Worm (Caenorhabditis elegans) whole organism, L2 larva: ENCODE measurements around the gene Y45F3A.1.

ENCODE experiments used
- F13H6.1 ChIP-seq: sonication (generic microtip); optimal IDR thresholded peaks from 2 replicates; lab custom pipeline; 2016; ENCODE audit warnings: missing genetic modification characterization, missing compliant biosample characterization
- R02D3.7 ChIP-seq: fragments of 150-350 bp; optimal IDR thresholded peaks from 2 replicates; lab custom pipeline; 2014; ENCODE audit warnings: missing biosample characterization, missing genetic modification characterization
- Y55F3AM.14 ChIP-seq: fragments of 200-800 bp; sonication (Bioruptor generic); optimal IDR thresholded peaks from 2 replicates; lab custom pipeline; 2018; ENCODE audit warnings: mild to moderate bottlenecking, missing genetic modification characterization, missing compliant biosample characterization
- ZK546.5 ChIP-seq: sonication (generic microtip); optimal IDR thresholded peaks from 2 replicates; lab custom pipeline; 2017; ENCODE audit warnings: missing biosample characterization, missing genetic modification characterization
- alr-1 ChIP-seq: fragments of 150-350 bp; optimal IDR thresholded peaks from 2 replicates; lab custom pipeline; 2014; ENCODE audit warnings: missing biosample characterization, missing genetic modification characterization
- ama-1 ChIP-seq: fragments of 150-350 bp; optimal IDR thresholded peaks from 2 replicates; lab custom pipeline; 2018; ENCODE audit warnings: inconsistent platforms
- blmp-1 ChIP-seq: sonication (generic microtip); optimal IDR thresholded peaks from 2 replicates; lab custom pipeline; 2017; ENCODE audit warnings: missing genetic modification characterization, mild to moderate bottlenecking, missing compliant biosample characterization, antibody characterized with exemption, moderate library complexity; ENCODE audit not compliant: insufficient read depth
- ceh-16 ChIP-seq: fragments of 150-350 bp; optimal IDR thresholded peaks from 2 replicates; lab custom pipeline; 2014; ENCODE audit warnings: missing biosample characterization, missing genetic modification characterization
- ceh-82 ChIP-seq: fragments of 150-350 bp; optimal IDR thresholded peaks from 2 replicates; lab custom pipeline; 2014; ENCODE audit warnings: missing biosample characterization, missing genetic modification characterization
- dmd-4 ChIP-seq: sonication (generic microtip); optimal IDR thresholded peaks from 2 replicates; lab custom pipeline; 2017; ENCODE audit warnings: missing biosample characterization, missing genetic modification characterization
- elt-1 ChIP-seq: fragments of 150-350 bp; optimal IDR thresholded peaks from 2 replicates; lab custom pipeline; 2014; ENCODE audit warnings: missing biosample characterization, missing genetic modification characterization
- elt-3 ChIP-seq: sonication (generic microtip); optimal IDR thresholded peaks from 2 replicates; lab custom pipeline; 2017; ENCODE audit warnings: missing biosample characterization, missing genetic modification characterization
- fos-1 ChIP-seq: fragments of 150-350 bp; optimal IDR thresholded peaks from 2 replicates; lab custom pipeline; 2014; ENCODE audit warnings: missing biosample characterization, missing genetic modification characterization
- gmeb-1 ChIP-seq: fragments of 150-350 bp; optimal IDR thresholded peaks from 2 replicates; lab custom pipeline; 2014; ENCODE audit warnings: missing biosample characterization, missing genetic modification characterization
- lin-11 ChIP-seq: fragments of 150-350 bp; sonication (generic microtip); optimal IDR thresholded peaks from 2 replicates; lab custom pipeline; 2014; ENCODE audit warnings: missing biosample characterization, missing genetic modification characterization, inconsistent platforms, mixed read lengths
- lin-13 ChIP-seq: fragments of 150-350 bp; optimal IDR thresholded peaks from 2 replicates; lab custom pipeline; 2014; ENCODE audit warnings: missing biosample characterization, missing genetic modification reagents, missing genetic modification characterization
- lsy-2 ChIP-seq, 2 experiments: fragments of 150-350 bp in 1 of 2; sonication (generic microtip) in 1 of 2; optimal IDR thresholded peaks; 2 replicates each; lab custom pipeline; 2014 to 2017; ENCODE audit warnings: missing biosample characterization in 2 of 2, missing genetic modification characterization in 2 of 2
- mab-5 ChIP-seq: fragments of 150-350 bp; optimal IDR thresholded peaks from 2 replicates; lab custom pipeline; 2014; ENCODE audit warnings: missing biosample characterization, missing genetic modification characterization
- mbf-1 ChIP-seq: sonication (generic microtip); optimal IDR thresholded peaks from 2 replicates; lab custom pipeline; 2017; ENCODE audit warnings: missing biosample characterization, missing genetic modification characterization
- mdl-1 ChIP-seq, 2 experiments: fragments of 150-350 bp in 1 of 2; sonication (generic microtip) in 1 of 2; optimal IDR thresholded peaks; 2 replicates each; lab custom pipeline; 2017; ENCODE audit warnings: missing biosample characterization in 2 of 2, missing genetic modification characterization in 2 of 2
- nhr-10 ChIP-seq: sonication (generic microtip); optimal IDR thresholded peaks from 2 replicates; lab custom pipeline; 2017; ENCODE audit warnings: missing biosample characterization, missing genetic modification characterization
- nhr-11 ChIP-seq: fragments of 150-350 bp; optimal IDR thresholded peaks from 2 replicates; lab custom pipeline; 2014; ENCODE audit warnings: missing biosample characterization, missing genetic modification characterization
- nhr-12 ChIP-seq: fragments of 150-350 bp; optimal IDR thresholded peaks from 2 replicates; lab custom pipeline; 2014; ENCODE audit warnings: missing biosample characterization, missing genetic modification characterization
- nhr-21 ChIP-seq: fragments of 150-350 bp; optimal IDR thresholded peaks from 2 replicates; lab custom pipeline; 2014; ENCODE audit warnings: missing biosample characterization, missing genetic modification characterization
- nhr-23 ChIP-seq: fragments of 150-350 bp; optimal IDR thresholded peaks from 2 replicates; lab custom pipeline; 2014; ENCODE audit warnings: missing biosample characterization, missing genetic modification reagents, missing genetic modification characterization
- nhr-25 ChIP-seq: fragments of 150-350 bp; sonication (generic microtip); optimal IDR thresholded peaks from 3 replicates; lab custom pipeline; 2014; ENCODE audit warnings: missing biosample characterization, missing genetic modification characterization
- nhr-77 ChIP-seq: fragments of 150-350 bp; optimal IDR thresholded peaks from 2 replicates; lab custom pipeline; 2014; ENCODE audit warnings: missing biosample characterization, missing genetic modification characterization
- sem-4 ChIP-seq: fragments of 150-350 bp; optimal IDR thresholded peaks from 2 replicates; lab custom pipeline; 2014; ENCODE audit warnings: missing biosample characterization, missing genetic modification reagents, missing genetic modification characterization
- sma-3 ChIP-seq: sonication (generic microtip); optimal IDR thresholded peaks from 2 replicates; lab custom pipeline; 2016; ENCODE audit warnings: missing genetic modification reagents, missing genetic modification characterization, missing compliant biosample characterization
- sma-9 ChIP-seq, 2 experiments: fragments of 150-350 bp in 1 of 2; sonication (generic microtip) in 1 of 2; optimal IDR thresholded peaks; 2 replicates each; lab custom pipeline; 2014 to 2016; ENCODE audit warnings: missing genetic modification characterization in 2 of 2, mild to moderate bottlenecking in 1 of 2, missing biosample characterization in 1 of 2, missing compliant biosample characterization in 1 of 2, missing genetic modification reagents in 1 of 2, moderate library complexity in 1 of 2
- snpc-4 ChIP-seq: fragments of 150-350 bp; optimal IDR thresholded peaks from 2 replicates; lab custom pipeline; 2014; ENCODE audit warnings: missing biosample characterization, missing genetic modification characterization
- unc-39 ChIP-seq: fragments of 150-350 bp; optimal IDR thresholded peaks from 2 replicates; lab custom pipeline; 2014; ENCODE audit warnings: missing biosample characterization, missing genetic modification characterization
- unc-62 ChIP-seq: fragments of 150-350 bp; optimal IDR thresholded peaks from 2 replicates; lab custom pipeline; 2014; ENCODE audit warnings: missing biosample characterization, missing genetic modification reagents, missing genetic modification characterization
- ztf-1 ChIP-seq: fragments of 200-800 bp; sonication (Bioruptor generic); conservative IDR thresholded peaks from 2 replicates; pipeline ENCODE4 v1.3.6; 2022; ENCODE audit warnings: missing genetic modification characterization, missing compliant biosample characterization
- ztf-4 ChIP-seq: fragments of 150-350 bp; optimal IDR thresholded peaks from 2 replicates; lab custom pipeline; 2014; ENCODE audit warnings: missing biosample characterization, missing genetic modification characterization

Gene Y45F3A.1

ce11 chrIII:10599699-10600098 is 38.0 kb upstream of the Y45F3A.1 start (continued):
- TF ChIP-seq dmd-4 (tag; lab: Kevin White, UChicago) = no peak
- peak; percentile 69 for TF ChIP-seq F13H6.1 (tag; lab: Kevin White, UChicago)
- TF ChIP-seq lin-13 (GFP tag; lab: Kevin White, UChicago) = peak; percentile 46
- TF ChIP-seq ZK546.5 (tag; lab: Kevin White, UChicago) = no peak
- peak; percentile 8 for TF ChIP-seq mab-5 (tag; lab: Kevin White, UChicago)
- no peak for TF ChIP-seq alr-1 (tag; lab: Kevin White, UChicago)
- no peak for TF ChIP-seq mdl-1 (tag; optimal IDR thresholded peaks at IDR 0.05; lab: Kevin White, UChicago)
- TF ChIP-seq nhr-12 (tag; lab: Kevin White, UChicago) = no peak
- TF ChIP-seq mbf-1 (tag; lab: Kevin White, UChicago) = no peak
- TF ChIP-seq nhr-10 (tag; lab: Kevin White, UChicago) = no peak
- TF ChIP-seq blmp-1 (tag; lab: Kevin White, UChicago) = peak; percentile 1
- TF ChIP-seq elt-3 (tag; lab: Kevin White, UChicago) = no peak

ce11 chrIII:10596387-10596786 is 34.7 kb upstream of the Y45F3A.1 start, which contains the start of gene Y39A1A.3:
TSS of gene Y39A1A.3 (minus strand) at chrIII:10596487.
- TF ChIP-seq gmeb-1 (tag; lab: Kevin White, UChicago) (no peak), sem-4 (tag; lab: Kevin White, UChicago) (no peak), nhr-11 (tag; lab: Kevin White, UChicago) (no peak), nhr-77 (no peak), ztf-1 (no peak), snpc-4 (tag; lab: Kevin White, UChicago) (no peak)
- TF ChIP-seq, all 48 proteins: peak for 0

ce11 chrIII:10595066-10595465 is 33.4 kb upstream of the Y45F3A.1 start, which contains the start of gene Y45F3A.9:
TSS of gene Y45F3A.9 (minus strand) at chrIII:10595166.
- no peak for TF ChIP-seq nhr-12 (tag; lab: Kevin White, UChicago)
- TF ChIP-seq lin-11 = no peak
- TF ChIP-seq Y55F3AM.14 = no peak
- TF ChIP-seq nhr-21 = no peak
- no peak for TF ChIP-seq F13H6.1 (tag; lab: Kevin White, UChicago)
- TF ChIP-seq ama-1 (lab: Kevin White, UChicago) = no peak
- no peak for TF ChIP-seq nhr-25
- no peak for TF ChIP-seq mdl-1 (tag; optimal IDR thresholded peaks at IDR 0.05; lab: Kevin White, UChicago)
- no peak for TF ChIP-seq dmd-4 (tag; lab: Kevin White, UChicago)
- no peak for TF ChIP-seq elt-1 (tag; lab: Kevin White, UChicago)
- TF ChIP-seq ztf-4 (tag; lab: Kevin White, UChicago) = no peak
- no peak for TF ChIP-seq lsy-2 (tag; optimal IDR thresholded peaks at IDR 0.05; lab: Kevin White, UChicago)

- no peak for TF ChIP-seq nhr-10 (tag; lab: Kevin White, UChicago)
- TF ChIP-seq F13H6.1 (tag; lab: Kevin White, UChicago) = no peak
- no peak for TF ChIP-seq ZK546.5 (tag; lab: Kevin White, UChicago)
- no peak for TF ChIP-seq unc-62 (GFP tag; lab: Kevin White, UChicago)
- TF ChIP-seq Y55F3AM.14 = no peak
- TF ChIP-seq ama-1 (lab: Kevin White, UChicago) = no peak
- no peak for TF ChIP-seq ceh-16 (tag; lab: Kevin White, UChicago)
- TF ChIP-seq sma-9 (GFP tag; optimal IDR thresholded peaks at IDR 0.05; lab: Kevin White, UChicago) = no peak
- TF ChIP-seq sma-9 (tag; optimal IDR thresholded peaks at IDR 0.05; lab: Kevin White, UChicago) = no peak
- no peak for TF ChIP-seq nhr-77
- TF ChIP-seq nhr-25 = no peak
- no peak for TF ChIP-seq sma-3 (GFP tag; lab: Kevin White, UChicago)
- TF ChIP-seq nhr-21 = no peak
- TF ChIP-seq nhr-23 (tag; lab: Kevin White, UChicago) = no peak
- no peak for TF ChIP-seq blmp-1 (tag; lab: Kevin White, UChicago)
- no peak for TF ChIP-seq R02D3.7
These were observed 31.0 kb upstream of the Y45F3A.1 start, which contains the start of gene Y45F3A.8 for ce11 chrIII:10592729-10593128. TSS of gene Y45F3A.8 (minus strand) at chrIII:10592829.

ce11 chrIII:10592074-10592473 is 30.4 kb upstream of the Y45F3A.1 start:
- TF ChIP-seq nhr-25 = no peak
- no peak for TF ChIP-seq lin-13 (GFP tag; lab: Kevin White, UChicago)
- no peak for TF ChIP-seq unc-39 (tag; lab: Kevin White, UChicago)
- no peak for TF ChIP-seq R02D3.7
- no peak for TF ChIP-seq fos-1 (tag; lab: Kevin White, UChicago)
- TF ChIP-seq dmd-4 (tag; lab: Kevin White, UChicago) = no peak
- TF ChIP-seq ceh-82 (tag; lab: Kevin White, UChicago) = no peak
